Fruit fly (Drosophila melanogaster) whole organism, wandering third instar larva: ENCODE measurements around the gene Iml1.

Source experiments
- Dfd ChIP-seq: fragments of >200 bp; optimal IDR thresholded peaks from 2 replicates; lab custom pipeline; 2017; ENCODE audit warnings: missing biosample characterization, missing genetic modification characterization
- foxo ChIP-seq, 2 experiments: fragments of 200-800 bp; sonication (Bioruptor generic); optimal IDR thresholded peaks; 2 replicates in 1 of 2; 3 replicates in 1 of 2; lab custom pipeline; 2016 to 2017; ENCODE audit warnings: missing biosample characterization in 2 of 2, missing genetic modification characterization in 2 of 2
- pan ChIP-seq: fragments of >200 bp; optimal IDR thresholded peaks from 2 replicates; lab custom pipeline; 2017
- rgr ChIP-seq: fragments of 200-800 bp; sonication (Bioruptor generic); optimal IDR thresholded peaks from 3 replicates; lab custom pipeline; 2016; ENCODE audit warnings: missing biosample characterization, mild to moderate bottlenecking, missing genetic modification characterization
- usp ChIP-seq: fragments of >200 bp; optimal IDR thresholded peaks from 2 replicates; lab custom pipeline; 2017; ENCODE audit warnings: missing biosample characterization, missing genetic modification characterization

DNA sequence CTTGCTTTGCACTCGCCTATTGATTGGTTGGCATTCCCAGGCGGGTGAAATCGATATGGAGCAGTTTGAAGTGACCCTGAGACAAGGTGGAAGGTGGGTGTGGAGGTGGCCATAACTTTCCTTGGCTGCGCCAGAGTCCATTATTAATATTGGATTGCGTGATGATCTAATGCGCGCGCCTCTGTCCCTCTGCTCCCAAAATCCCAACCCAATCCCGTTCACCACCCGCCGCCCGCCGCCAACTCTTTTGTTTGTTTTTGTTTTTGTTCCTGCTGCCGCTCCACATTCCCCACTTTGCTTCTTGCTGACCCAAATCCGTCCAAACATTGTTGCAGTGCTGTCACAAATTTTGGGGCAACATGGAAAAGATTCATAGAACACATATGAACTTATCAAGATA is 37.2 kb upstream of the Iml1 start:
- TF ChIP-seq Dfd: no peak
- no peak for TF ChIP-seq rgr (GFP tag; lab: Kevin White, UChicago)
- no peak for TF ChIP-seq pan (lab: Kevin White, UChicago)
- TF ChIP-seq usp (GFP tag; lab: Kevin White, UChicago): no peak
- no peak for TF ChIP-seq foxo (GFP tag; optimal IDR thresholded peaks at IDR 0.05; lab: Kevin White, UChicago)
